Worm (Caenorhabditis elegans) whole organism, L2 larva: ENCODE data around the gene nfx-1.

Source experiments
- C34F6.9 ChIP-seq: fragments of 150-350 bp; optimal IDR thresholded peaks from 2 replicates; lab custom pipeline; 2014; ENCODE audit warnings: missing biosample characterization, missing genetic modification characterization
- F13H6.1 ChIP-seq: sonication (generic microtip); optimal IDR thresholded peaks from 2 replicates; lab custom pipeline; 2016; ENCODE audit warnings: missing genetic modification characterization, missing compliant biosample characterization
- R02D3.7 ChIP-seq: fragments of 150-350 bp; optimal IDR thresholded peaks from 2 replicates; lab custom pipeline; 2014; ENCODE audit warnings: missing biosample characterization, missing genetic modification characterization
- ama-1 ChIP-seq: fragments of 150-350 bp; optimal IDR thresholded peaks from 2 replicates; lab custom pipeline; 2018; ENCODE audit warnings: inconsistent platforms
- blmp-1 ChIP-seq: sonication (generic microtip); optimal IDR thresholded peaks from 2 replicates; lab custom pipeline; 2017; ENCODE audit warnings: missing genetic modification characterization, mild to moderate bottlenecking, missing compliant biosample characterization, antibody characterized with exemption, moderate library complexity; ENCODE audit not compliant: insufficient read depth
- ceh-16 ChIP-seq: fragments of 150-350 bp; optimal IDR thresholded peaks from 2 replicates; lab custom pipeline; 2014; ENCODE audit warnings: missing biosample characterization, missing genetic modification characterization
- ceh-82 ChIP-seq: fragments of 150-350 bp; optimal IDR thresholded peaks from 2 replicates; lab custom pipeline; 2014; ENCODE audit warnings: missing biosample characterization, missing genetic modification characterization
- crh-2 ChIP-seq: sonication (generic microtip); optimal IDR thresholded peaks from 2 replicates; lab custom pipeline; 2017; ENCODE audit warnings: missing biosample characterization, missing genetic modification characterization
- dmd-4 ChIP-seq: sonication (generic microtip); optimal IDR thresholded peaks from 2 replicates; lab custom pipeline; 2017; ENCODE audit warnings: missing biosample characterization, missing genetic modification characterization
- elt-3 ChIP-seq: sonication (generic microtip); optimal IDR thresholded peaks from 2 replicates; lab custom pipeline; 2017; ENCODE audit warnings: missing biosample characterization, missing genetic modification characterization
- fos-1 ChIP-seq: fragments of 150-350 bp; optimal IDR thresholded peaks from 2 replicates; lab custom pipeline; 2014; ENCODE audit warnings: missing biosample characterization, missing genetic modification characterization
- gmeb-1 ChIP-seq: fragments of 150-350 bp; optimal IDR thresholded peaks from 2 replicates; lab custom pipeline; 2014; ENCODE audit warnings: missing biosample characterization, missing genetic modification characterization
- lin-11 ChIP-seq: fragments of 150-350 bp; sonication (generic microtip); optimal IDR thresholded peaks from 2 replicates; lab custom pipeline; 2014; ENCODE audit warnings: missing biosample characterization, missing genetic modification characterization, inconsistent platforms, mixed read lengths
- lin-13 ChIP-seq: fragments of 150-350 bp; optimal IDR thresholded peaks from 2 replicates; lab custom pipeline; 2014; ENCODE audit warnings: missing biosample characterization, missing genetic modification reagents, missing genetic modification characterization
- lin-39 ChIP-seq: fragments of 150-350 bp; optimal IDR thresholded peaks from 2 replicates; lab custom pipeline; 2014; ENCODE audit warnings: missing biosample characterization, missing genetic modification reagents, missing genetic modification characterization
- lsy-2 ChIP-seq, 2 experiments: fragments of 150-350 bp in 1 of 2; sonication (generic microtip) in 1 of 2; optimal IDR thresholded peaks; 2 replicates each; lab custom pipeline; 2014 to 2017; ENCODE audit warnings: missing biosample characterization in 2 of 2, missing genetic modification characterization in 2 of 2
- mab-5 ChIP-seq: fragments of 150-350 bp; optimal IDR thresholded peaks from 2 replicates; lab custom pipeline; 2014; ENCODE audit warnings: missing biosample characterization, missing genetic modification characterization
- mbf-1 ChIP-seq: sonication (generic microtip); optimal IDR thresholded peaks from 2 replicates; lab custom pipeline; 2017; ENCODE audit warnings: missing biosample characterization, missing genetic modification characterization
- mdl-1 ChIP-seq, 2 experiments: fragments of 150-350 bp in 1 of 2; sonication (generic microtip) in 1 of 2; optimal IDR thresholded peaks; 2 replicates each; lab custom pipeline; 2017; ENCODE audit warnings: missing biosample characterization in 2 of 2, missing genetic modification characterization in 2 of 2
- nhr-10 ChIP-seq: sonication (generic microtip); optimal IDR thresholded peaks from 2 replicates; lab custom pipeline; 2017; ENCODE audit warnings: missing biosample characterization, missing genetic modification characterization
- nhr-11 ChIP-seq: fragments of 150-350 bp; optimal IDR thresholded peaks from 2 replicates; lab custom pipeline; 2014; ENCODE audit warnings: missing biosample characterization, missing genetic modification characterization
- nhr-129 ChIP-seq: fragments of 150-350 bp; optimal IDR thresholded peaks from 2 replicates; lab custom pipeline; 2014; ENCODE audit warnings: missing biosample characterization, missing genetic modification characterization
- nhr-21 ChIP-seq: fragments of 150-350 bp; optimal IDR thresholded peaks from 2 replicates; lab custom pipeline; 2014; ENCODE audit warnings: missing biosample characterization, missing genetic modification characterization
- nhr-237 ChIP-seq: fragments of 150-350 bp; optimal IDR thresholded peaks from 2 replicates; lab custom pipeline; 2014; ENCODE audit warnings: missing biosample characterization, missing genetic modification characterization
- nhr-25 ChIP-seq: fragments of 150-350 bp; sonication (generic microtip); optimal IDR thresholded peaks from 3 replicates; lab custom pipeline; 2014; ENCODE audit warnings: missing biosample characterization, missing genetic modification characterization
- nhr-77 ChIP-seq: fragments of 150-350 bp; optimal IDR thresholded peaks from 2 replicates; lab custom pipeline; 2014; ENCODE audit warnings: missing biosample characterization, missing genetic modification characterization
- peb-1 ChIP-seq: fragments of 150-350 bp; optimal IDR thresholded peaks from 2 replicates; lab custom pipeline; 2014; ENCODE audit warnings: missing biosample characterization, missing genetic modification characterization
- sem-4 ChIP-seq: fragments of 150-350 bp; optimal IDR thresholded peaks from 2 replicates; lab custom pipeline; 2014; ENCODE audit warnings: missing biosample characterization, missing genetic modification reagents, missing genetic modification characterization
- skn-1 ChIP-seq: sonication (generic microtip); optimal IDR thresholded peaks from 2 replicates; lab custom pipeline; 2017; ENCODE audit warnings: missing biosample characterization, missing genetic modification characterization
- sma-3 ChIP-seq: sonication (generic microtip); optimal IDR thresholded peaks from 2 replicates; lab custom pipeline; 2016; ENCODE audit warnings: missing genetic modification reagents, missing genetic modification characterization, missing compliant biosample characterization
- sma-9 ChIP-seq, 2 experiments: fragments of 150-350 bp in 1 of 2; sonication (generic microtip) in 1 of 2; optimal IDR thresholded peaks; 2 replicates each; lab custom pipeline; 2014 to 2016; ENCODE audit warnings: missing genetic modification characterization in 2 of 2, mild to moderate bottlenecking in 1 of 2, missing biosample characterization in 1 of 2, missing compliant biosample characterization in 1 of 2, missing genetic modification reagents in 1 of 2, moderate library complexity in 1 of 2
- unc-39 ChIP-seq: fragments of 150-350 bp; optimal IDR thresholded peaks from 2 replicates; lab custom pipeline; 2014; ENCODE audit warnings: missing biosample characterization, missing genetic modification characterization
- unc-55 ChIP-seq: fragments of 150-350 bp; sonication (generic microtip); optimal IDR thresholded peaks from 3 replicates; lab custom pipeline; 2014; ENCODE audit warnings: missing biosample characterization, missing genetic modification reagents, missing genetic modification characterization
- zag-1 ChIP-seq: fragments of 150-350 bp; optimal IDR thresholded peaks from 2 replicates; lab custom pipeline; 2014; ENCODE audit warnings: missing biosample characterization, missing genetic modification characterization
- ztf-1 ChIP-seq: fragments of 200-800 bp; sonication (Bioruptor generic); conservative IDR thresholded peaks from 2 replicates; pipeline ENCODE4 v1.3.6; 2022; ENCODE audit warnings: missing genetic modification characterization, missing compliant biosample characterization
- ztf-11 ChIP-seq: sonication (generic microtip); optimal IDR thresholded peaks from 2 replicates; lab custom pipeline; 2017; ENCODE audit warnings: missing biosample characterization, missing genetic modification characterization
- ztf-4 ChIP-seq: fragments of 150-350 bp; optimal IDR thresholded peaks from 2 replicates; lab custom pipeline; 2014; ENCODE audit warnings: missing biosample characterization, missing genetic modification characterization

The nfx-1 gene

DNA sequence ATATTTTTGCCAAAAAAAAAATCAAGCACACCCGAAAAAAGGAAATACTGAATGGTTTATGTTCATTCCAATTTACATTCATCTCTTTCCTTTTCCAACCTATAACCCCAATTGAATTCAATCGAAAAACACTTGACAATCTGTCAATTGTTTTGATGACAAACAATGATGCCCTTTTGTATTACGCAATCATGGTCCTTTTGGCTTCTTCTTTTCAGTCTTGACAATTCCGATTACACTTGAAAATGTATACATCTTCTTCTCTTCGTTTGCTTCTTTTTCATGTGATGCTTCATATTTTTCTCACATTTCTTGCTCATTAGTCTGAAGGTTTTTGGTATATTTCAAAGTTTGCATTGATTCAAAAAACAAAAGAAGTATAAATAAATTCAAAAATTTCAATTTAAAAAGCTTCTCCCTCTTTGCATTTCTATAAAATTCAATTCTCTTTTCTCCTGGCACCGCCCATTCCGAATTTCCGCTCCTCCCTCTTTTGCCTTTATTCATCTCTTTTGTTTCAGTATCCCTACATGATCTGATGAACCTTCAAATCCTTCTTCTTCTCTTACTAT lies 43.9 kb upstream of the nfx-1 start, which contains the start of gene C56G2.4:
C56G2.4 (plus strand) TSS at position 522 of the 572 bp plus-strand sequence.
- no peak for TF ChIP-seq nhr-129 (tag; lab: Kevin White, UChicago)
- no peak for TF ChIP-seq nhr-21 (tag; lab: Kevin White, UChicago)
- no peak for TF ChIP-seq peb-1 (tag; lab: Kevin White, UChicago)
- TF ChIP-seq nhr-11, result no peak
- TF ChIP-seq unc-39 (tag; lab: Kevin White, UChicago), result no peak
- no peak for TF ChIP-seq ztf-4
- no peak for TF ChIP-seq sma-3 (GFP tag; lab: Kevin White, UChicago)
- no peak for TF ChIP-seq nhr-237 (tag; lab: Kevin White, UChicago)
- TF ChIP-seq mbf-1 (tag; lab: Kevin White, UChicago), result no peak
- no peak for TF ChIP-seq mdl-1 (tag; optimal IDR thresholded peaks at IDR 0.05; lab: Kevin White, UChicago)
- TF ChIP-seq R02D3.7 (tag; lab: Kevin White, UChicago), result no peak
- TF ChIP-seq ceh-82, result no peak

DNA sequence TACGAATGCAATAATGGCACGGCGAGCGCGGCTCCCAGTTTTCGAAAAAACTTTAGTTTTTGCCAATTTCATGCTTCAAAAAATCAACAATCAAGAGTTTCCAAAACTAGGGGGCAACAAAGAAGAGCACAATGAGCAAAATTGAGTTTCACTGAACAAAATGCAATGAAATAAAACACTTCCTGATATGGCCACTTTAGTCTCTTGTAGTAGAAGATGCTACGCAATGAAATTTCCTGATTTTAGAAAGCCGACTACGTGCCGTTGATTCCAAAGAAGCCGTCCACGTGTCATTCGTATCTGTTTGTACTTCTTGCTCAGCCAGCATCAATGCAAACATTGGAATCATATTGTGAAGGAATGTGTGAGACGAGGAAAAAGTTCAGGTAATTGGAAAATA lies 40.8 kb upstream of the nfx-1 start:
- TF ChIP-seq nhr-21 (tag; lab: Kevin White, UChicago), result no peak
- TF ChIP-seq dmd-4, result no peak
- TF ChIP-seq ceh-16 (tag; lab: Kevin White, UChicago), result no peak
- no peak for TF ChIP-seq blmp-1
- TF ChIP-seq nhr-10 (tag; lab: Kevin White, UChicago), result no peak

DNA sequence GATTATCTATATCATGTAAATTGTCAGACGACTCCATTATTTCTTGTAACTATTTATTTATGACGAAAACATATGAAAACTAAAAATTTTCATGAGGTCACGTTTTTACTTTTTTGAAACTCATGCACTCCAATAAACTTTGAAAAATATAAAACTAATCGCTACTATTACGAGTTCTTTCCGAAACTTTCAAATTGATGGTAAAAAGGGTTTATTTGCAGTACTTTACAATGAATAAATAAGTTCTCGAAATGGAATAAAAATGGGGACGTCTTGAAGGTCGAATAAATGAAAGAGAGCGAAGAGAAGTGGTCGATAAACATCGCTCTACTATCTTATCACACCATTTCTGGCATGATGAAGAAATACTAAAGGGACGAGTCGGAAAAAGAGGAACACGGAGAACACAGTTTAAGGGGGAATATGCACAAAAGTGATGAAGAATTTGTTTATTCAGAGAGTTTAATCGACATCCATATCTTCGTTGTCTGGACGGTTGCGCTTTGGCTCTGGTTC lies 35.2 kb upstream of the nfx-1 start, which contains the start of gene let-767:
let-767 (minus strand) TSS at position 51 of the 516 bp plus-strand sequence.
- no peak for TF ChIP-seq ztf-11 (tag; lab: Kevin White, UChicago)
- no peak for TF ChIP-seq lin-39 (tag; lab: Kevin White, UChicago)
- TF ChIP-seq mab-5 (tag; lab: Kevin White, UChicago), result no peak
- TF ChIP-seq skn-1 (tag; lab: Kevin White, UChicago), result no peak
- no peak for TF ChIP-seq lin-11
- TF ChIP-seq ceh-82, result no peak
- no peak for TF ChIP-seq ztf-1 (GFP tag; lab: Robert Waterston, UW)
- no peak for TF ChIP-seq ceh-16 (tag; lab: Kevin White, UChicago)
- no peak for TF ChIP-seq C34F6.9 (tag; lab: Kevin White, UChicago)
- TF ChIP-seq zag-1 (tag; lab: Kevin White, UChicago), result no peak
- no peak for TF ChIP-seq sem-4
- TF ChIP-seq elt-3, result no peak
- TF ChIP-seq nhr-10 (tag; lab: Kevin White, UChicago), result no peak
- TF ChIP-seq nhr-25, result no peak
- peak; percentile 35 for TF ChIP-seq fos-1 (tag; lab: Kevin White, UChicago)
- peak; percentile 27 for TF ChIP-seq crh-2
- peak; percentile 25 for TF ChIP-seq gmeb-1 (tag; lab: Kevin White, UChicago)
- TF ChIP-seq ztf-4, result no peak
- no peak for TF ChIP-seq F13H6.1 (tag; lab: Kevin White, UChicago)
- TF ChIP-seq nhr-77 (tag; lab: Kevin White, UChicago), result no peak
- peak; percentile 6 for TF ChIP-seq sma-9 (GFP tag; optimal IDR thresholded peaks at IDR 0.05; lab: Kevin White, UChicago)
- no peak for TF ChIP-seq sma-9 (tag; optimal IDR thresholded peaks at IDR 0.05; lab: Kevin White, UChicago)

DNA sequence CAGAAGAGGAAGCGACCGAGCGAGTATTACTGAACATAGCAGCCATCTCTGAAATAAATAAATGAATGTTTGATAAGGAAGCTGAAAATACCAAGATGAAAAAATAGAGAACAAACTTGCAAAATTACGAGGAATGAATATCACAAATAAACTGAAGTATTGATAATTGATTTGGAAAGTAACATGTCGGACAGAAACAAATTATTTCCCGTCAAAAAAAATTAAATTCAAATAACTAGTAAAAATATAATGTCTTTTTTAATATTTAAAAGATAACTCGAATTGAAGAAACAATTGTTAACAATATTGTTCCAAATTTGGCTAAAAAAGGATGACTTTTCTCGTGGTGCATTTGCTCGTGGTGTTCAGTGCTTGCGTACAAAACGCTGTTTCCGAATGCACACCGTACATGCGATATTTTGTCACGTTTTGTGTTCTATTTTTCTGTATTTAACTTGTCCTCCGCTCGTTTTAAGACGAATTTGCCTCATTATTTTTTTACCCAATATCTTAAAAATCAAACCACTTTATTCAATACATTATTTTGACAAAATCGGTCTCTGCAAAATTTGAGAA lies 33.2 kb upstream of the nfx-1 start, which contains the start of gene rpn-13:
rpn-13 (minus strand) TSS at position 51 of the 576 bp plus-strand sequence.
- TF ChIP-seq gmeb-1 (tag; lab: Kevin White, UChicago) (peak; percentile 48), nhr-129 (tag; lab: Kevin White, UChicago) (peak; percentile 79), ztf-4 (no peak), crh-2 (peak; percentile 58), lin-13 (GFP tag; lab: Kevin White, UChicago) (peak; percentile 55), ama-1 (lab: Kevin White, UChicago) (no peak), nhr-11 (no peak), lsy-2 (tag; optimal IDR thresholded peaks at IDR 0.05; lab: Kevin White, UChicago) (peak; percentile 86 to 98), nhr-25 (peak; percentile 38), lin-11 (no peak), skn-1 (tag; lab: Kevin White, UChicago) (peak; percentile 76), fos-1 (tag; lab: Kevin White, UChicago) (peak; percentile 36), mdl-1 (tag; optimal IDR thresholded peaks at IDR 0.05; lab: Kevin White, UChicago) (peak in 1 of 2 experiments; percentile 8), peb-1 (tag; lab: Kevin White, UChicago) (no peak), unc-55 (GFP tag; lab: Kevin White, UChicago) (peak; percentile 83), C34F6.9 (tag; lab: Kevin White, UChicago) (peak; percentile 81), R02D3.7 (tag; lab: Kevin White, UChicago) (no peak)
